Worm (Caenorhabditis elegans) whole organism, L2 larva: ENCODE results near the gene srx-122.

Source experiments
- R02D3.7 ChIP-seq: fragments of 150-350 bp; optimal IDR thresholded peaks from 2 replicates; lab custom pipeline; 2014; ENCODE audit warnings: missing biosample characterization, missing genetic modification characterization
- aly-2 ChIP-seq: fragments of 150-350 bp; optimal IDR thresholded peaks from 2 replicates; lab custom pipeline; 2014; ENCODE audit warnings: missing biosample characterization, missing genetic modification characterization
- lin-11 ChIP-seq: fragments of 150-350 bp; sonication (generic microtip); optimal IDR thresholded peaks from 2 replicates; lab custom pipeline; 2014; ENCODE audit warnings: missing biosample characterization, missing genetic modification characterization, inconsistent platforms, mixed read lengths
- ztf-11 ChIP-seq: sonication (generic microtip); optimal IDR thresholded peaks from 2 replicates; lab custom pipeline; 2017; ENCODE audit warnings: missing biosample characterization, missing genetic modification characterization
- ztf-4 ChIP-seq: fragments of 150-350 bp; optimal IDR thresholded peaks from 2 replicates; lab custom pipeline; 2014; ENCODE audit warnings: missing biosample characterization, missing genetic modification characterization

DNA sequence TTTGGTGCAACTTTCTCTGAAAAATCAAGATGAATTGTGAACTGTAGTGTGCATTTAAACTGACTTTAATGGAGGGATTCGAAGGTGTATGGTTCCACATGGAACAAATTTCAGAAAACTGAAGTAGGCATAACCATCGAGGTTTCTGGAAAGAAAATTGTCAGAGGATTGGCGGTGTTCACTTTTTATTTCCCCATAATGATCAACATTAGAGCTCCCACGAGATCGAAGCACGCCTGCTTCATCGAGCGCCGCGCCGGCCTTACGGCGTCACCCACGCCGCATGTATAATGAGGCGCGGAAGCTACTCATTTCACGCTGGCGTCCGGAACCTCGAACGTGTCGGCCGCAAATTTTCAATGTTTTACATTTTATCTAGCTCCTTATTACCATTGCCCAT is 9.5 kb downstream of the srx-122 start:
- TF ChIP-seq aly-2 (tag; lab: Kevin White, UChicago) (no peak), R02D3.7 (tag; lab: Kevin White, UChicago) (no peak), lin-11 (tag; lab: Kevin White, UChicago) (no peak), ztf-4 (no peak), ztf-11 (tag; lab: Kevin White, UChicago) (no peak)
